Worm (Caenorhabditis elegans): ENCODE data around the gene C08B6.2.

- TF ChIP-seq cog-1 (tag; optimal IDR thresholded peaks at IDR 0.05): no peak
- no peak for TF ChIP-seq T22C8.4 (GFP tag; IDR thresholded peaks at IDR 0.05)
Measured at ce11 chrV:10123324-10123723, 17.8 kb downstream of the C08B6.2 start, which contains the start of gene C08B6.6.

Data from whole organism, midembryonic.